Fruit fly (Drosophila melanogaster) whole organism: ENCODE results near the gene alpha4GT2.

Source experiments
- CG8478 ChIP-seq: fragments of >200 bp; optimal IDR thresholded peaks from 2 replicates; lab custom pipeline; 2018; ENCODE audit warnings: inconsistent platforms
- Dll ChIP-seq: fragments of >200 bp; optimal IDR thresholded peaks from 2 replicates; lab custom pipeline; 2017
- EcR ChIP-seq, 2 experiments: fragments of >200 bp; optimal IDR thresholded peaks; 2 replicates each; lab custom pipeline; 2017; ENCODE audit warnings: missing biosample characterization in 2 of 2, missing genetic modification characterization in 2 of 2, missing genetic modification reagents in 2 of 2
- psq ChIP-seq: fragments of >200 bp; optimal IDR thresholded peaks from 2 replicates; lab custom pipeline; 2017

DNA sequence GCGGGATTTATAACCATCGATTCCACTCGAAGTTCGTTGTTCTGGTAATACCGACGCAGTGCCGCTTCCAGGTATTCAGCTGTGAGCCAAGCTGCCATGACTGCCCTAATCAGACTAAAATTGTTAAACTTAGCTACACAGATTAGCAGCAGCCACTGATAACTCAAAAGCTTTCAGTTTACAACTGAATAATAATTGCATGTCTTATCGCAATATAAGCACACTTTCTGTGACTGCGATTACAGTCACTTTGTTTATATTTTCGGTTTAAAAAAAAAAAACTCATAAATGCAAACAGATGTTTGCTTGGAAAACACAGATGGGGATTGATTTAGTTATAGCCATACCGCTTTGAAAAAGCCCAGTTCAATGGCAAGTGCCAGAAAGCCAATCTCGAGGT, 42.7 kb upstream of the alpha4GT2 start, which contains the start of gene CG31380:
- TF ChIP-seq CG8478 (lab: Kevin White, UChicago): no peak
- TF ChIP-seq EcR (GFP tag; optimal IDR thresholded peaks at IDR 0.05; lab: Kevin White, UChicago): no peak
- no peak for TF ChIP-seq Dll (lab: Kevin White, UChicago)
- no peak for TF ChIP-seq psq (lab: Kevin White, UChicago)
